Worm (Caenorhabditis elegans) whole organism, L2 larva: ENCODE results near the gene C30G12.2.

Source experiments
- fos-1 ChIP-seq: fragments of 150-350 bp; optimal IDR thresholded peaks from 2 replicates; lab custom pipeline; 2014; ENCODE audit warnings: missing biosample characterization, missing genetic modification characterization
- mab-5 ChIP-seq: fragments of 150-350 bp; optimal IDR thresholded peaks from 2 replicates; lab custom pipeline; 2014; ENCODE audit warnings: missing biosample characterization, missing genetic modification characterization

DNA sequence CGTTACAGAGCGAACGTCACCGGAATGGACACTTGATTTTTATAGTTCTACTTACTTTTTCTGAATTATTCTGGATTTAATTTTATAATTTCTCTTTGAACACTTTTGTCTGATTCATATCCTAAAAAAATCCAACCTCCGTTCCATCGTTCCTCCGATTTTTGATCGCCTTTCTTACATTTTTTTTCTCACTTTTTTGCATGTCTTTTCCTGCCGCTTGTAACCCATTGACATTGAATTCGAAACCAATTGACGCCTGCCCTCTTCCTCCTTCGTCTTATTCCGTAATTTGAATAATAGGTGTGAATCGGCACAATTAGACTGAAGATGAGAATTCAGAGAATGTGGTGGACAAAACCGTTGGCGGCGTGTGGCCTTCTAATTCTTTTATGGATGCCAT, 44.6 kb upstream of the C30G12.2 start, which contains the start of gene skpo-3:
- TF ChIP-seq fos-1 (tag; lab: Kevin White, UChicago), result no peak
- TF ChIP-seq mab-5 (tag; lab: Kevin White, UChicago), result no peak
